Fruit fly (Drosophila melanogaster) whole organism, embryonic: ENCODE data around the gene COX7B.

Experiments
- CG12104 ChIP-seq: fragments of 200-800 bp; sonication (Bioruptor generic); optimal IDR thresholded peaks from 3 replicates; lab custom pipeline; 2016; ENCODE audit warnings: missing biosample characterization, missing genetic modification characterization
- CG18262 ChIP-seq: fragments of 200-800 bp; optimal IDR thresholded peaks from 3 replicates; lab custom pipeline; 2019; ENCODE audit warnings: missing biosample characterization, mild to moderate bottlenecking, missing genetic modification characterization, moderate library complexity
- CG9817 ChIP-seq: fragments of 200-800 bp; sonication (Bioruptor generic); optimal IDR thresholded peaks from 2 replicates; lab custom pipeline; 2018; ENCODE audit warnings: missing biosample characterization, mild to moderate bottlenecking, missing genetic modification characterization, moderate library complexity
- Mrtf ChIP-seq: fragments of 200-800 bp; sonication (Bioruptor generic); IDR thresholded peaks from 3 replicates; pipeline ENCODE4 v1.3.6; 2022; ENCODE audit warnings: missing biosample characterization, missing genetic modification characterization
- ap ChIP-seq: fragments of 200-800 bp; sonication (Bioruptor generic); IDR thresholded peaks from 2 replicates; pipeline ENCODE4 v1.3.6; 2022; ENCODE audit warnings: missing biosample characterization, missing genetic modification characterization
- pnt ChIP-seq: fragments of 200-800 bp; sonication (Bioruptor generic); optimal IDR thresholded peaks from 3 replicates; lab custom pipeline; 2016; ENCODE audit warnings: missing biosample characterization, missing genetic modification characterization

dm6 chr3L:17391132-17391531 is 34.1 kb upstream of the COX7B start:
- no peak for TF ChIP-seq CG9817 (tag; lab: Kevin White, UChicago)
- no peak for TF ChIP-seq ap (GFP tag; lab: Robert Waterston, UW)
- TF ChIP-seq CG12104 (GFP tag; lab: Kevin White, UChicago): no peak
- TF ChIP-seq pnt (GFP tag; lab: Kevin White, UChicago): no peak
- TF ChIP-seq Mrtf (GFP tag; lab: Robert Waterston, UW): no peak
- TF ChIP-seq CG18262 (tag; lab: Kevin White, UChicago): no peak
